Worm (Caenorhabditis elegans) whole organism, midembryonic: ENCODE measurements around the gene spat-3.

Source experiments
- T22C8.4 ChIP-seq: fragments of 200-800 bp; sonication (Bioruptor generic); IDR thresholded peaks from 2 replicates; pipeline ENCODE4 v1.3.6; 2022; ENCODE audit warnings: missing genetic modification characterization, missing compliant biosample characterization
- cog-1 ChIP-seq: sonication (generic microtip); optimal IDR thresholded peaks from 2 replicates; lab custom pipeline; 2016; ENCODE audit warnings: missing genetic modification characterization, missing compliant biosample characterization
- flt-1 ChIP-seq: fragments of 200-800 bp; sonication (Bioruptor generic); IDR thresholded peaks from 2 replicates; pipeline ENCODE4 v1.3.6; 2022; ENCODE audit warnings: missing genetic modification characterization, missing compliant biosample characterization
- klf-2 ChIP-seq: fragments of 200-800 bp; sonication (Bioruptor generic); conservative IDR thresholded peaks from 2 replicates; pipeline ENCODE4 v1.3.6; 2022; ENCODE audit warnings: missing genetic modification reagents, missing genetic modification characterization, missing compliant biosample characterization
- med-1 ChIP-seq: sonication (generic microtip); optimal IDR thresholded peaks from 2 replicates; lab custom pipeline; 2017; ENCODE audit warnings: missing genetic modification characterization, mild to moderate bottlenecking, missing compliant biosample characterization, antibody characterized with exemption, missing genetic modification reagents; ENCODE audit not compliant: insufficient read depth
- ref-1 ChIP-seq: fragments of 200-800 bp; sonication (Bioruptor generic); conservative IDR thresholded peaks from 2 replicates; pipeline ENCODE4 v1.3.6; 2022; ENCODE audit warnings: missing genetic modification reagents, missing genetic modification characterization, missing compliant biosample characterization
- tab-1 ChIP-seq: fragments of 200-800 bp; sonication (Bioruptor generic); IDR thresholded peaks from 2 replicates; pipeline ENCODE4 v1.3.6; 2022; ENCODE audit warnings: missing genetic modification characterization, missing compliant biosample characterization
- ztf-23 ChIP-seq: fragments of 200-800 bp; sonication (Bioruptor generic); IDR thresholded peaks from 2 replicates; pipeline ENCODE4 v1.3.6; 2022; ENCODE audit warnings: missing genetic modification reagents, missing genetic modification characterization, missing compliant biosample characterization
- ztf-29 ChIP-seq: fragments of 200-800 bp; sonication (Bioruptor generic); IDR thresholded peaks from 2 replicates; pipeline ENCODE4 v1.3.6; 2022; ENCODE audit warnings: missing genetic modification reagents, missing genetic modification characterization, missing compliant biosample characterization

The spat-3 gene

ce11 chrX:4564717-4565316, 40.9 kb downstream of the spat-3 start, which contains the start of gene amt-4:
amt-4 (plus strand) TSS chrX:4565302.
- TF ChIP-seq klf-2 (GFP tag; lab: Robert Waterston, UW), result no peak
- no peak for TF ChIP-seq med-1
- TF ChIP-seq T22C8.4 (GFP tag; lab: Robert Waterston, UW), result no peak
- TF ChIP-seq tab-1, result no peak
- no peak for TF ChIP-seq ztf-29 (GFP tag; lab: Robert Waterston, UW)
- TF ChIP-seq flt-1, result no peak
- TF ChIP-seq ztf-23, result no peak
- no peak for TF ChIP-seq ref-1 (GFP tag; lab: Robert Waterston, UW)
- TF ChIP-seq cog-1 (tag; lab: Kevin White, UChicago), result no peak

ce11 chrX:4562288-4562687, 43.4 kb downstream of the spat-3 start:
- TF ChIP-seq ztf-23 (no peak), ref-1 (GFP tag; lab: Robert Waterston, UW) (no peak), flt-1 (no peak), T22C8.4 (GFP tag; lab: Robert Waterston, UW) (no peak), med-1 (no peak), klf-2 (GFP tag; lab: Robert Waterston, UW) (no peak)

ce11 chrX:4561863-4562262, 43.9 kb downstream of the spat-3 start, which contains the start of gene C05E11.6:
C05E11.6 (plus strand) TSS chrX:4562163.
- no peak for TF ChIP-seq ztf-23
- no peak for TF ChIP-seq ref-1 (GFP tag; lab: Robert Waterston, UW)
- no peak for TF ChIP-seq klf-2 (GFP tag; lab: Robert Waterston, UW)

ce11 chrX:4556028-4556427, 49.7 kb downstream of the spat-3 start:
- TF ChIP-seq cog-1 (tag; lab: Kevin White, UChicago) (no peak), ztf-29 (GFP tag; lab: Robert Waterston, UW) (no peak), T22C8.4 (GFP tag; lab: Robert Waterston, UW) (no peak), med-1 (no peak), flt-1 (no peak), ztf-23 (no peak), ref-1 (GFP tag; lab: Robert Waterston, UW) (no peak), tab-1 (no peak), klf-2 (GFP tag; lab: Robert Waterston, UW) (no peak)

ce11 chrX:4554385-4554784, 51.3 kb downstream of the spat-3 start, which contains the start of gene ham-2:
ham-2 (plus strand) TSS chrX:4554685.
- no peak for TF ChIP-seq T22C8.4 (GFP tag; lab: Robert Waterston, UW)
- no peak for TF ChIP-seq ref-1 (GFP tag; lab: Robert Waterston, UW)
- TF ChIP-seq tab-1, result no peak
- TF ChIP-seq flt-1, result no peak
- TF ChIP-seq cog-1 (tag; lab: Kevin White, UChicago), result no peak
- no peak for TF ChIP-seq klf-2 (GFP tag; lab: Robert Waterston, UW)
- no peak for TF ChIP-seq med-1
- TF ChIP-seq ztf-29 (GFP tag; lab: Robert Waterston, UW), result no peak
- TF ChIP-seq ztf-23, result no peak

- TF ChIP-seq klf-2 (GFP tag; lab: Robert Waterston, UW), result no peak
- no peak for TF ChIP-seq med-1
- TF ChIP-seq T22C8.4 (GFP tag; lab: Robert Waterston, UW), result no peak
- no peak for TF ChIP-seq tab-1
- TF ChIP-seq ztf-23, result no peak
- TF ChIP-seq cog-1 (tag; lab: Kevin White, UChicago), result no peak
- no peak for TF ChIP-seq ztf-29 (GFP tag; lab: Robert Waterston, UW)
- no peak for TF ChIP-seq ref-1 (GFP tag; lab: Robert Waterston, UW)
- TF ChIP-seq flt-1, result no peak
Observed at ce11 chrX:4553491-4553890, 52.2 kb downstream of the spat-3 start.

ce11 chrX:4553033-4553432, 52.7 kb downstream of the spat-3 start:
- no peak for TF ChIP-seq med-1
- TF ChIP-seq tab-1, result no peak
- TF ChIP-seq ztf-29 (GFP tag; lab: Robert Waterston, UW), result no peak
- no peak for TF ChIP-seq ztf-23
- no peak for TF ChIP-seq klf-2 (GFP tag; lab: Robert Waterston, UW)
- no peak for TF ChIP-seq cog-1 (tag; lab: Kevin White, UChicago)
- TF ChIP-seq ref-1 (GFP tag; lab: Robert Waterston, UW), result no peak
- TF ChIP-seq T22C8.4 (GFP tag; lab: Robert Waterston, UW), result no peak
- no peak for TF ChIP-seq flt-1

- TF ChIP-seq ztf-23 (no peak), klf-2 (GFP tag; lab: Robert Waterston, UW) (no peak), med-1 (no peak), cog-1 (tag; lab: Kevin White, UChicago) (no peak), flt-1 (no peak), T22C8.4 (GFP tag; lab: Robert Waterston, UW) (no peak)
Observed at ce11 chrX:4550987-4551386, 54.7 kb downstream of the spat-3 start.

ce11 chrX:4549853-4550596, 55.7 kb downstream of the spat-3 start, which contains the start of gene C07A12.18:
C07A12.18 (minus strand) TSS chrX:4549903.
- no peak for TF ChIP-seq flt-1

- no peak for TF ChIP-seq tab-1
- no peak for TF ChIP-seq med-1
- TF ChIP-seq T22C8.4 (GFP tag; lab: Robert Waterston, UW), result no peak
- TF ChIP-seq klf-2 (GFP tag; lab: Robert Waterston, UW), result no peak
- TF ChIP-seq flt-1, result no peak
- no peak for TF ChIP-seq cog-1 (tag; lab: Kevin White, UChicago)
- TF ChIP-seq ztf-29 (GFP tag; lab: Robert Waterston, UW), result no peak
- no peak for TF ChIP-seq ref-1 (GFP tag; lab: Robert Waterston, UW)
- no peak for TF ChIP-seq ztf-23
Observed at ce11 chrX:4548929-4549328, 56.8 kb downstream of the spat-3 start.
